Worm (Caenorhabditis elegans): ENCODE data around the gene K06B4.4.

The K06B4.4 gene

DNA sequence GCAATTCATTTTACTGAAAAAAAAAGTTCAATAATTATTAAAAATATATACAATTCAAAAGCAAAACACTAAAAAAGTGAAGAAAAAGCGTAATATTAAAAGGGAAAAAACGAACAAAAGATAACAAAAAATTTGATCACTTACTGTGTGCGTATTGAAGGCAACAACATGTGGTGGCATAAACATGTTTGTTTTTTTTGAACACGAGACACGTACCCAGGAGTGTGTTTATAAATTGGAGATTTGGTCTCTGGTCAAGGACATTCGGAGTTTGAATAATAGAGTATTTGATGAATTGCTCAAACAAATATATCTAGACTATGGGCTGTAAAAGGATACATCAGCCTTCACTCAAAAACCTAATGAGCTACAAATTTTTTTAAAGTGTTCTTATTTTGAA lies 46.7 kb downstream of the K06B4.4 start:
- TF ChIP-seq nhr-77 (tag; optimal IDR thresholded peaks at IDR 0.05) (no peak), fkh-10 (GFP tag; optimal IDR thresholded peaks at IDR 0.05) (no peak), ceh-82 (tag; optimal IDR thresholded peaks at IDR 0.05) (no peak), nhr-237 (tag; optimal IDR thresholded peaks at IDR 0.05) (no peak), nhr-10 (tag; optimal IDR thresholded peaks at IDR 0.05) (no peak), unc-62 (GFP tag; optimal IDR thresholded peaks at IDR 0.05 in 1 of 2) (peak in 1 of 2 experiments; percentile 54), unc-62 (tag; optimal IDR thresholded peaks at IDR 0.05) (no peak), ceh-62 (tag; optimal IDR thresholded peaks at IDR 0.05) (no peak), Y5F2A.4 (GFP tag; optimal IDR thresholded peaks at IDR 0.05) (no peak), mxl-2 (GFP tag; conservative IDR thresholded peaks at IDR 0.05) (no peak), F10B5.3 (tag; optimal IDR thresholded peaks at IDR 0.05) (no peak), lin-29 (GFP tag; IDR thresholded peaks at IDR 0.05) (no peak), set-16 (GFP tag; IDR thresholded peaks at IDR 0.05) (no peak), lim-7 (GFP tag; IDR thresholded peaks at IDR 0.05) (no peak), daf-8 (GFP tag; IDR thresholded peaks at IDR 0.05) (no peak), mdl-1 (tag; optimal IDR thresholded peaks at IDR 0.05) (peak in 1 of 2 experiments; percentile 11), lin-39 (tag; optimal IDR thresholded peaks at IDR 0.05) (no peak), ceh-32 (tag; optimal IDR thresholded peaks at IDR 0.05; ENCODE audit: poor library complexity) (no peak), madf-5 (GFP tag; IDR thresholded peaks at IDR 0.05) (no peak), zip-2 (tag; optimal IDR thresholded peaks at IDR 0.05) (no peak), nhr-41 (GFP tag; IDR thresholded peaks at IDR 0.05) (no peak), cey-2 (tag; optimal IDR thresholded peaks at IDR 0.05; ENCODE audit: borderline replicate concordance, insufficient read depth) (no peak), lin-1 (GFP tag; IDR thresholded peaks at IDR 0.05) (no peak), daf-16 (GFP tag; optimal IDR thresholded peaks at IDR 0.05) (peak in 1 of 2 experiments; percentile 83), daf-16 (tag; optimal IDR thresholded peaks at IDR 0.05) (peak; percentile 94), pqm-1 (tag; optimal IDR thresholded peaks at IDR 0.05) (no peak), saeg-2 (GFP tag; IDR thresholded peaks at IDR 0.05) (no peak), dve-1 (tag; optimal IDR thresholded peaks at IDR 0.05; ENCODE audit: insufficient read depth) (peak; percentile 27)

- TF ChIP-seq aha-1 (tag) = no peak
- no peak for TF ChIP-seq vab-7 (GFP tag; IDR thresholded peaks at IDR 0.05)
- no peak for TF ChIP-seq D1046.2 (GFP tag; IDR thresholded peaks at IDR 0.05)
- no peak for TF ChIP-seq spr-3 (GFP tag; optimal IDR thresholded peaks at IDR 0.05)
- no peak for TF ChIP-seq ceh-28 (tag; optimal IDR thresholded peaks at IDR 0.05)
- no peak for TF ChIP-seq T20F7.1 (GFP tag; optimal IDR thresholded peaks at IDR 0.05)
- TF ChIP-seq arid-1 (GFP tag; conservative IDR thresholded peaks at IDR 0.05) = no peak
- TF ChIP-seq dmd-6 (GFP tag; IDR thresholded peaks at IDR 0.05) = no peak
- no peak for TF ChIP-seq nhr-102 (tag; optimal IDR thresholded peaks at IDR 0.05)
- no peak for TF ChIP-seq lin-13 (GFP tag; optimal IDR thresholded peaks at IDR 0.05)
- no peak for TF ChIP-seq egl-27 (tag; optimal IDR thresholded peaks at IDR 0.05)
- TF ChIP-seq ceh-44 (GFP tag; IDR thresholded peaks at IDR 0.05) = no peak
- TF ChIP-seq F37D6.2 (tag; optimal IDR thresholded peaks at IDR 0.05) = no peak
These were observed 47.7 kb downstream of the K06B4.4 start, which contains the start of gene Y6E2A.4 for ce11 chrV:15716679-15717078. Gene Y6E2A.4 (minus strand): TSS chrV:15716779.

DNA sequence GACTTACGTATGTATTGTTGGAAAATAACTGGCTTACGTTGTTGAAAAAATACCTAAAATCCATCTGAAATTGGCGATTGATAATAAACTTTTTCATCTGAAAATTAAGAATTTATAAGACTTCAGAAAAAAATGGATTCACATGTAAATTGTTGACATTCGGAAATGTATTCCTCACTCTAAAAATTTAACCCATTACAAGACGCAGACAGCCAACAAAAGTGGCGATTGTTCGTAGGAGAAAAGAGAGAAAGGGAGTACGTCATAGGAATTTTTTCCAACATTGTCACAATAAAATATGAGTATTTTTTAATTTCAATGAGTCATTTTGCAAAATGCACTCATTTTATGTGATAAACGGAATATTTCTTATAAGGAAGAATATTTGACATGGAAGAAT lies 49.6 kb downstream of the K06B4.4 start, which contains the start of gene Y6E2A.5:
TSS of gene Y6E2A.5 (minus strand) at position 101 of the 400 bp plus-strand sequence.
- no peak for TF ChIP-seq egl-27 (tag; optimal IDR thresholded peaks at IDR 0.05)
- no peak for TF ChIP-seq nhr-48 (tag; optimal IDR thresholded peaks at IDR 0.05)
- TF ChIP-seq unc-62 (GFP tag; optimal IDR thresholded peaks at IDR 0.05 in 1 of 2) = peak in 1 of 2 experiments; percentile 18
- TF ChIP-seq unc-62 (tag; optimal IDR thresholded peaks at IDR 0.05) = no peak
